Fruit fly (Drosophila melanogaster) whole organism, embryonic: ENCODE measurements around the gene spirit.

Experiments
- Antp ChIP-seq: fragments of 200-800 bp; sonication (Bioruptor generic); optimal IDR thresholded peaks from 3 replicates; lab custom pipeline; 2016; ENCODE audit warnings: missing biosample characterization, missing genetic modification characterization
- B-H2 ChIP-seq: fragments of 200-800 bp; sonication (Bioruptor generic); optimal IDR thresholded peaks from 2 replicates; lab custom pipeline; 2018; ENCODE audit warnings: missing biosample characterization, mild to moderate bottlenecking, missing genetic modification characterization
- CG11504 ChIP-seq: fragments of 200-800 bp; sonication (Bioruptor generic); optimal IDR thresholded peaks from 3 replicates; lab custom pipeline; 2019; ENCODE audit warnings: missing biosample characterization, mild to moderate bottlenecking, missing genetic modification characterization, moderate library complexity
- CG1233 ChIP-seq: fragments of 200-800 bp; sonication (Bioruptor generic); optimal IDR thresholded peaks from 4 replicates; lab custom pipeline; 2018; ENCODE audit warnings: missing biosample characterization, mild to moderate bottlenecking, missing genetic modification characterization
- CG13296 ChIP-seq: fragments of 200-800 bp; sonication (Bioruptor generic); optimal IDR thresholded peaks from 3 replicates; lab custom pipeline; 2018; ENCODE audit warnings: missing biosample characterization, mild to moderate bottlenecking, missing genetic modification characterization
- CG14965 ChIP-seq: fragments of 200-800 bp; sonication (Bioruptor generic); optimal IDR thresholded peaks from 2 replicates; lab custom pipeline; 2016; ENCODE audit warnings: missing biosample characterization, missing genetic modification characterization, borderline replicate concordance
- CG15514 ChIP-seq: fragments of 200-800 bp; sonication (Bioruptor generic); optimal IDR thresholded peaks from 3 replicates; lab custom pipeline; 2017; ENCODE audit warnings: missing biosample characterization, missing genetic modification characterization, mild to moderate bottlenecking, moderate library complexity, missing genetic modification reagents
- CG16863 ChIP-seq: fragments of 200-800 bp; sonication (Bioruptor generic); optimal IDR thresholded peaks from 3 replicates; lab custom pipeline; 2016; ENCODE audit warnings: missing biosample characterization, missing genetic modification characterization
- CG17328 ChIP-seq: fragments of 200-800 bp; sonication (Bioruptor generic); IDR thresholded peaks from 2 replicates; pipeline ENCODE4 v1.3.6; 2022; ENCODE audit warnings: missing biosample characterization, missing genetic modification characterization
- CG18011 ChIP-seq: fragments of 200-800 bp; sonication (Bioruptor generic); optimal IDR thresholded peaks from 2 replicates; lab custom pipeline; 2017; ENCODE audit warnings: missing biosample characterization, missing genetic modification characterization, mild to moderate bottlenecking, moderate library complexity, missing genotype
- CG18619 ChIP-seq: fragments of 200-800 bp; sonication (Bioruptor generic); optimal IDR thresholded peaks from 3 replicates; lab custom pipeline; 2017; ENCODE audit warnings: missing biosample characterization, mild to moderate bottlenecking, missing genetic modification characterization
- CG2129 ChIP-seq: fragments of 200-800 bp; sonication (Bioruptor generic); IDR thresholded peaks from 2 replicates; pipeline ENCODE4 v1.3.6; 2022; ENCODE audit warnings: missing biosample characterization, missing genetic modification characterization; ENCODE audit not compliant: partially characterized antibody
- CG31441 ChIP-seq: fragments of 200-800 bp; sonication (Bioruptor generic); IDR thresholded peaks from 2 replicates; pipeline ENCODE4 v1.3.6; 2022; ENCODE audit warnings: missing biosample characterization, missing genetic modification characterization
- CG3726 ChIP-seq: fragments of 200-800 bp; sonication (Bioruptor generic); IDR thresholded peaks from 3 replicates; pipeline ENCODE4, ENCODE4 v1.3.6; 2022; ENCODE audit warnings: missing biosample characterization, missing genetic modification characterization
- CG3847 ChIP-seq: fragments of 200-800 bp; sonication (Bioruptor generic); IDR thresholded peaks from 2 replicates; pipeline ENCODE4 v1.3.6; 2022; ENCODE audit warnings: missing biosample characterization, missing genetic modification characterization
- CG4360 ChIP-seq: fragments of 200-800 bp; sonication (Bioruptor generic); IDR thresholded peaks from 2 replicates; pipeline ENCODE4 v1.3.6; 2022; ENCODE audit warnings: missing biosample characterization, missing genetic modification characterization
- CG6683 ChIP-seq: fragments of 200-800 bp; sonication (Bioruptor generic); optimal IDR thresholded peaks from 2 replicates; lab custom pipeline; 2017; ENCODE audit warnings: missing biosample characterization, mild to moderate bottlenecking, missing genetic modification characterization, missing genetic modification reagents
- CG6791 ChIP-seq: fragments of 200-800 bp; sonication (Bioruptor generic); IDR thresholded peaks from 3 replicates; pipeline ENCODE4 v1.3.6; 2022; ENCODE audit warnings: missing biosample characterization, missing genetic modification characterization; ENCODE audit not compliant: partially characterized antibody
- CG8478 ChIP-seq: fragments of >200 bp; optimal IDR thresholded peaks from 2 replicates; lab custom pipeline; 2018
- CG9797 ChIP-seq: fragments of 200-800 bp; sonication (Bioruptor generic); optimal IDR thresholded peaks from 3 replicates; lab custom pipeline; 2018; ENCODE audit warnings: missing biosample characterization, mild to moderate bottlenecking, missing genetic modification characterization
- CkIIα-i1 ChIP-seq: fragments of 200-800 bp; sonication (Bioruptor generic); IDR thresholded peaks from 2 replicates; pipeline ENCODE4 v1.3.6; 2022; ENCODE audit warnings: missing biosample characterization, missing genetic modification characterization
- Dip2 ChIP-seq: fragments of 200-800 bp; sonication (Bioruptor generic); IDR thresholded peaks from 2 replicates; pipeline ENCODE4 v1.3.6; 2022; ENCODE audit warnings: missing biosample characterization, missing genetic modification characterization
- Dll ChIP-seq: fragments of 200-800 bp; sonication (Bioruptor generic); IDR thresholded peaks from 4 replicates; pipeline ENCODE4 v1.3.6; 2022; ENCODE audit warnings: missing biosample characterization, missing genetic modification characterization; ENCODE audit not compliant: partially characterized antibody
- Dp ChIP-seq: fragments of 200-800 bp; sonication (Bioruptor generic); optimal IDR thresholded peaks from 2 replicates; lab custom pipeline; 2018; ENCODE audit warnings: missing biosample characterization, mild to moderate bottlenecking, missing genetic modification characterization, moderate library complexity
- Ets65A ChIP-seq: fragments of 200-800 bp; sonication (Bioruptor generic); peaks from one replicate; lab custom pipeline; 2016; ENCODE audit warnings: missing biosample characterization, missing genetic modification characterization
- Fer2 ChIP-seq: fragments of 200-800 bp; sonication (Bioruptor generic); optimal IDR thresholded peaks from 2 replicates; lab custom pipeline; 2018; ENCODE audit warnings: missing biosample characterization, mild to moderate bottlenecking, missing genetic modification characterization, moderate library complexity
- HHEX ChIP-seq: fragments of 200-800 bp; sonication (Bioruptor generic); optimal IDR thresholded peaks from 3 replicates; lab custom pipeline; 2017; ENCODE audit warnings: missing biosample characterization, mild to moderate bottlenecking, missing genetic modification characterization, missing genetic modification reagents
- Hr39 ChIP-seq: fragments of >200 bp; optimal IDR thresholded peaks from 2 replicates; lab custom pipeline; 2017
- MBD-R2 ChIP-seq: fragments of 200-800 bp; sonication (Bioruptor generic); IDR thresholded peaks from 2 replicates; pipeline ENCODE4 v1.3.6; 2022; ENCODE audit warnings: missing biosample characterization, missing genetic modification characterization
- Mrtf ChIP-seq: fragments of 200-800 bp; sonication (Bioruptor generic); IDR thresholded peaks from 3 replicates; pipeline ENCODE4 v1.3.6; 2022; ENCODE audit warnings: missing biosample characterization, missing genetic modification characterization
- Scr ChIP-seq: fragments of 200-800 bp; sonication (Bioruptor generic); IDR thresholded peaks from 2 replicates; pipeline ENCODE4 v1.3.6; 2022; ENCODE audit warnings: missing biosample characterization, missing genetic modification characterization; ENCODE audit not compliant: partially characterized antibody
- Sox100B ChIP-seq: fragments of 200-800 bp; sonication (Bioruptor generic); optimal IDR thresholded peaks from 3 replicates; lab custom pipeline; 2018; ENCODE audit warnings: missing biosample characterization, mild to moderate bottlenecking, missing genetic modification characterization
- YL-1 ChIP-seq: fragments of 200-800 bp; sonication (Bioruptor generic); optimal IDR thresholded peaks from 3 replicates; lab custom pipeline; 2017; ENCODE audit warnings: missing biosample characterization, mild to moderate bottlenecking, missing genetic modification characterization
- br ChIP-seq: fragments of >200 bp; optimal IDR thresholded peaks from 2 replicates; lab custom pipeline; 2017
- cad ChIP-seq: fragments of >200 bp; optimal IDR thresholded peaks from 2 replicates; lab custom pipeline; 2017; ENCODE audit warnings: missing biosample characterization, missing genetic modification characterization
- crc ChIP-seq: fragments of 200-800 bp; sonication (Bioruptor generic); optimal IDR thresholded peaks from 2 replicates; lab custom pipeline; 2016; ENCODE audit warnings: missing biosample characterization, missing genetic modification characterization
- croc ChIP-seq: fragments of 200-800 bp; sonication (Bioruptor generic); conservative IDR thresholded peaks from 3 replicates; pipeline ENCODE4 v1.3.6; 2022; ENCODE audit warnings: missing biosample characterization, missing genetic modification characterization
- dysf ChIP-seq: fragments of 200-800 bp; sonication (Bioruptor generic); IDR thresholded peaks from 3 replicates; pipeline ENCODE4 v1.3.6; 2022; ENCODE audit warnings: missing biosample characterization, missing genetic modification characterization
- emc ChIP-seq: fragments of 200-800 bp; sonication (Bioruptor generic); optimal IDR thresholded peaks from 2 replicates; lab custom pipeline; 2016; ENCODE audit warnings: missing biosample characterization, missing genetic modification characterization
- gfzf ChIP-seq: fragments of 200-800 bp; sonication (Bioruptor generic); optimal IDR thresholded peaks from 2 replicates; lab custom pipeline; 2016; ENCODE audit warnings: missing biosample characterization, mild to moderate bottlenecking, missing genetic modification characterization, moderate library complexity
- grn ChIP-seq: fragments of 200-800 bp; sonication (Bioruptor generic); optimal IDR thresholded peaks from 3 replicates; lab custom pipeline; 2017; ENCODE audit warnings: missing biosample characterization, missing genetic modification characterization
- insv ChIP-seq, 2 experiments: fragments of 200-800 bp; sonication (Bioruptor generic); optimal IDR thresholded peaks; 3 replicates each; lab custom pipeline; 2016 to 2018; ENCODE audit warnings: missing biosample characterization in 2 of 2, missing genetic modification characterization in 2 of 2
- lab ChIP-seq: fragments of 200-800 bp; sonication (Bioruptor generic); optimal IDR thresholded peaks from 3 replicates; lab custom pipeline; 2017; ENCODE audit warnings: missing biosample characterization, missing genetic modification characterization, mild to moderate bottlenecking, moderate library complexity, missing genetic modification reagents
- oc ChIP-seq: fragments of 200-800 bp; sonication (Bioruptor generic); optimal IDR thresholded peaks from 2 replicates; lab custom pipeline; 2018; ENCODE audit warnings: missing biosample characterization, mild to moderate bottlenecking, missing genetic modification characterization, moderate library complexity
- ro ChIP-seq: fragments of 200-800 bp; sonication (Bioruptor generic); IDR thresholded peaks from 2 replicates; pipeline ENCODE4 v1.3.6; 2022; ENCODE audit warnings: missing biosample characterization, missing genetic modification characterization
- row ChIP-seq: fragments of 200-800 bp; sonication (Bioruptor generic); IDR thresholded peaks from 3 replicates; pipeline ENCODE4 v1.3.6; 2022; ENCODE audit warnings: missing biosample characterization, missing genetic modification characterization
- salm ChIP-seq: fragments of 200-800 bp; sonication (Bioruptor generic); optimal IDR thresholded peaks from 2 replicates; lab custom pipeline; 2018; ENCODE audit warnings: missing biosample characterization, mild to moderate bottlenecking, missing genetic modification characterization
- sd ChIP-seq: fragments of 200-800 bp; sonication (Bioruptor generic); optimal IDR thresholded peaks from 3 replicates; lab custom pipeline; 2018; ENCODE audit warnings: missing biosample characterization, mild to moderate bottlenecking, missing genetic modification characterization, moderate library complexity
- sisA ChIP-seq: fragments of 200-800 bp; sonication (Bioruptor generic); IDR thresholded peaks from 2 replicates; pipeline ENCODE4 v1.3.6; 2022; ENCODE audit warnings: missing biosample characterization, missing genetic modification characterization
- tin ChIP-seq: fragments of 200-800 bp; sonication (Bioruptor generic); optimal IDR thresholded peaks from 3 replicates; lab custom pipeline; 2016; ENCODE audit warnings: missing biosample characterization, missing genetic modification characterization

spirit gene

DNA sequence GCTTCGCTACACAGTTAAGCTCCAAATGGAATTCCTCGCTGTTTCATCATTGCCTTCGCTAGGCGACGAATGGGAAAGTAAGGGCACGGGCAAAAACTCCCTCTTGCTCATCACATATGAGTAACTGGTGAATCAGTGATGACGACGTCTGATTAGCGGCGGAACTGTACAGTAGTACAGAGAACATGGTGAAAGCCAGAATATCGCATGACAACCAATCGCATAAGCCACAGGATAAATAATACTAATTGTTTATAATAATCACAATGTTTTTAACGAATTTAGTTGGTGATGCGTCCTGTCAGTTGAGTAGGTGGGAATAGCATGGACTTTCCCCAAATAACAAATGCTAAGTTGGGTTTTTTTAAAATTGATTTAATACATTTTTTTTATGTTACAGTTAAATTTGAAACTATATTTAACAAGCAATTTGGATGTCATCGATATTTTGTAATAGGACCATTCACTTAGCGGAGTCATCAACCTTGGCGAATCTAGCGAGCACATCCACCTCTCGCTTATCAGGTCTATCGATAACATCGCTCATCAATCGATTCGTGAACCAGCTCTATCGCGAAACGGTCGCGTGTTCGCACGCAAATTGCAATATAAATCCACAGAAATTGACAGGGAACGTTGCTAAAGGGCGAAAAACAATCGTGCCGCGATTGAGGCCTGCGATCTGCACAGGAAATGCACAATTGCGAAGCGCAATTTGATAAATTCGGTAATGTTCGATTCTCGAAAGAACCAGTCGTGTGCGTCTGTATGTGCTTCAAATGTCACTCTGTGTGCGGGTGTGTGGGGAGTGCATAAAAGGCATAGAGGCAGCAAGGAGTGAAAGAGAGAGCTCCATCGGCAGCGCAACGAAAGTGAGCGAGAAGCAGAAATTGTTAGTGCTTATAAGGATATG is 13.1 kb downstream of the spirit start, which contains the start of the genes CG12112 and Trf4-1 (continued):
- no peak for TF ChIP-seq Mrtf (GFP tag; lab: Robert Waterston, UW)
- peak; percentile 78 for TF ChIP-seq Scr (GFP tag; lab: Robert Waterston, UW)
- no peak for TF ChIP-seq Antp (GFP tag; lab: Kevin White, UChicago)
- TF ChIP-seq br = no peak
- no peak for TF ChIP-seq Sox100B
- TF ChIP-seq Hr39 (lab: Kevin White, UChicago) = no peak
- no peak for TF ChIP-seq HHEX (GFP tag; lab: Kevin White, UChicago)
- TF ChIP-seq sisA = no peak
- TF ChIP-seq CG3726 (GFP tag; lab: Robert Waterston, UW) = no peak
- TF ChIP-seq row = peak; percentile 69
- no peak for TF ChIP-seq CkIIα-i1 (GFP tag; lab: Robert Waterston, UW)
- no peak for TF ChIP-seq croc
- TF ChIP-seq tin (GFP tag; lab: Kevin White, UChicago) = no peak
- 0 out of 3 replicates have a peak, but pooled peaks have one; percentile 14 for TF ChIP-seq dysf (GFP tag; lab: Robert Waterston, UW)
- peak; percentile 37; the same call in 1 of the 2 replicates for TF ChIP-seq CG2129 (GFP tag; lab: Robert Waterston, UW)
- TF ChIP-seq CG6683 (GFP tag; lab: Kevin White, UChicago) = no peak
- TF ChIP-seq CG18011 (GFP tag; lab: Kevin White, UChicago) = no peak
- no peak for TF ChIP-seq oc (tag; lab: Kevin White, UChicago)
- TF ChIP-seq CG11504 = peak; percentile 30
- TF ChIP-seq B-H2 (GFP tag; lab: Kevin White, UChicago) = no peak
- no peak for TF ChIP-seq CG18619 (GFP tag; lab: Kevin White, UChicago)
- peak; percentile 79 for TF ChIP-seq Dll (GFP tag; lab: Robert Waterston, UW)
- no peak for TF ChIP-seq salm
- peak; percentile 56 for TF ChIP-seq YL-1
- peak; percentile 21 for TF ChIP-seq lab (GFP tag; lab: Kevin White, UChicago)
- TF ChIP-seq CG17328 = no peak
- TF ChIP-seq Fer2 (tag; lab: Kevin White, UChicago) = no peak
- no peak for TF ChIP-seq ro (GFP tag; lab: Robert Waterston, UW)
- peak; percentile 63 for TF ChIP-seq gfzf
- TF ChIP-seq Dp = peak; percentile 50
- TF ChIP-seq emc = no peak
- no peak for TF ChIP-seq cad (GFP tag; lab: Kevin White, UChicago)
- TF ChIP-seq CG1233 = no peak
- 0 out of 2 replicates have a peak, but pooled peaks have one; percentile 38 for TF ChIP-seq MBD-R2 (GFP tag; lab: Robert Waterston, UW)
- no peak for TF ChIP-seq insv (GFP tag; optimal IDR thresholded peaks at IDR 0.05; lab: Kevin White, UChicago)
- peak; percentile 76 for TF ChIP-seq CG9797 (GFP tag; lab: Kevin White, UChicago)
- no peak for TF ChIP-seq CG13296 (GFP tag; lab: Kevin White, UChicago)
- no peak for TF ChIP-seq Dip2 (GFP tag; lab: Robert Waterston, UW)
- peak; percentile 73 for TF ChIP-seq CG8478 (lab: Kevin White, UChicago)
- TF ChIP-seq CG4360 (GFP tag; lab: Robert Waterston, UW) = no peak
- no peak for TF ChIP-seq crc
- no peak for TF ChIP-seq CG16863 (GFP tag; lab: Kevin White, UChicago)
- TF ChIP-seq CG14965 = no peak
- peak; percentile 99 for TF ChIP-seq CG15514
- TF ChIP-seq CG31441 = peak; percentile 35; the same call in 1 of the 2 replicates
- TF ChIP-seq Ets65A (GFP tag; lab: Kevin White, UChicago) = peak; percentile 66
- peak; percentile 80 for TF ChIP-seq CG6791 (GFP tag; lab: Robert Waterston, UW)
- peak; percentile 8 for TF ChIP-seq grn (GFP tag; lab: Kevin White, UChicago)
- no peak for TF ChIP-seq sd (tag; lab: Kevin White, UChicago)
- TF ChIP-seq CG3847 (GFP tag; lab: Robert Waterston, UW) = no peak
